Worm (Caenorhabditis elegans) whole organism, L2 larva: ENCODE data around the gene Y80D4G.2.

Experiments
- C34F6.9 ChIP-seq: fragments of 150-350 bp; optimal IDR thresholded peaks from 2 replicates; lab custom pipeline; 2014; ENCODE audit warnings: missing biosample characterization, missing genetic modification characterization
- F13H6.1 ChIP-seq: sonication (generic microtip); optimal IDR thresholded peaks from 2 replicates; lab custom pipeline; 2016; ENCODE audit warnings: missing genetic modification characterization, missing compliant biosample characterization
- Y55F3AM.14 ChIP-seq: fragments of 200-800 bp; sonication (Bioruptor generic); optimal IDR thresholded peaks from 2 replicates; lab custom pipeline; 2018; ENCODE audit warnings: mild to moderate bottlenecking, missing genetic modification characterization, missing compliant biosample characterization
- ZK546.5 ChIP-seq: sonication (generic microtip); optimal IDR thresholded peaks from 2 replicates; lab custom pipeline; 2017; ENCODE audit warnings: missing biosample characterization, missing genetic modification characterization
- aly-2 ChIP-seq: fragments of 150-350 bp; optimal IDR thresholded peaks from 2 replicates; lab custom pipeline; 2014; ENCODE audit warnings: missing biosample characterization, missing genetic modification characterization
- ama-1 ChIP-seq: fragments of 150-350 bp; optimal IDR thresholded peaks from 2 replicates; lab custom pipeline; 2018; ENCODE audit warnings: inconsistent platforms
- ceh-16 ChIP-seq: fragments of 150-350 bp; optimal IDR thresholded peaks from 2 replicates; lab custom pipeline; 2014; ENCODE audit warnings: missing biosample characterization, missing genetic modification characterization
- ceh-82 ChIP-seq: fragments of 150-350 bp; optimal IDR thresholded peaks from 2 replicates; lab custom pipeline; 2014; ENCODE audit warnings: missing biosample characterization, missing genetic modification characterization
- crh-2 ChIP-seq: sonication (generic microtip); optimal IDR thresholded peaks from 2 replicates; lab custom pipeline; 2017; ENCODE audit warnings: missing biosample characterization, missing genetic modification characterization
- dmd-4 ChIP-seq: sonication (generic microtip); optimal IDR thresholded peaks from 2 replicates; lab custom pipeline; 2017; ENCODE audit warnings: missing biosample characterization, missing genetic modification characterization
- egl-27 ChIP-seq: sonication (generic microtip); optimal IDR thresholded peaks from 3 replicates; lab custom pipeline; 2017; ENCODE audit warnings: missing biosample characterization, missing genetic modification reagents, missing genetic modification characterization
- elt-1 ChIP-seq: fragments of 150-350 bp; optimal IDR thresholded peaks from 2 replicates; lab custom pipeline; 2014; ENCODE audit warnings: missing biosample characterization, missing genetic modification characterization
- elt-3 ChIP-seq: sonication (generic microtip); optimal IDR thresholded peaks from 2 replicates; lab custom pipeline; 2017; ENCODE audit warnings: missing biosample characterization, missing genetic modification characterization
- lin-11 ChIP-seq: fragments of 150-350 bp; sonication (generic microtip); optimal IDR thresholded peaks from 2 replicates; lab custom pipeline; 2014; ENCODE audit warnings: missing biosample characterization, missing genetic modification characterization, inconsistent platforms, mixed read lengths
- lin-39 ChIP-seq: fragments of 150-350 bp; optimal IDR thresholded peaks from 2 replicates; lab custom pipeline; 2014; ENCODE audit warnings: missing biosample characterization, missing genetic modification reagents, missing genetic modification characterization
- lsy-2 ChIP-seq, 2 experiments: fragments of 150-350 bp in 1 of 2; sonication (generic microtip) in 1 of 2; optimal IDR thresholded peaks; 2 replicates each; lab custom pipeline; 2014 to 2017; ENCODE audit warnings: missing biosample characterization in 2 of 2, missing genetic modification characterization in 2 of 2
- mab-5 ChIP-seq: fragments of 150-350 bp; optimal IDR thresholded peaks from 2 replicates; lab custom pipeline; 2014; ENCODE audit warnings: missing biosample characterization, missing genetic modification characterization
- mbf-1 ChIP-seq: sonication (generic microtip); optimal IDR thresholded peaks from 2 replicates; lab custom pipeline; 2017; ENCODE audit warnings: missing biosample characterization, missing genetic modification characterization
- nhr-11 ChIP-seq: fragments of 150-350 bp; optimal IDR thresholded peaks from 2 replicates; lab custom pipeline; 2014; ENCODE audit warnings: missing biosample characterization, missing genetic modification characterization
- nhr-12 ChIP-seq: fragments of 150-350 bp; optimal IDR thresholded peaks from 2 replicates; lab custom pipeline; 2014; ENCODE audit warnings: missing biosample characterization, missing genetic modification characterization
- nhr-129 ChIP-seq: fragments of 150-350 bp; optimal IDR thresholded peaks from 2 replicates; lab custom pipeline; 2014; ENCODE audit warnings: missing biosample characterization, missing genetic modification characterization
- nhr-21 ChIP-seq: fragments of 150-350 bp; optimal IDR thresholded peaks from 2 replicates; lab custom pipeline; 2014; ENCODE audit warnings: missing biosample characterization, missing genetic modification characterization
- nhr-23 ChIP-seq: fragments of 150-350 bp; optimal IDR thresholded peaks from 2 replicates; lab custom pipeline; 2014; ENCODE audit warnings: missing biosample characterization, missing genetic modification reagents, missing genetic modification characterization
- nhr-6 ChIP-seq: fragments of 150-350 bp; optimal IDR thresholded peaks from 2 replicates; lab custom pipeline; 2014; ENCODE audit warnings: missing biosample characterization, missing genetic modification characterization
- nhr-77 ChIP-seq: fragments of 150-350 bp; optimal IDR thresholded peaks from 2 replicates; lab custom pipeline; 2014; ENCODE audit warnings: missing biosample characterization, missing genetic modification characterization
- peb-1 ChIP-seq: fragments of 150-350 bp; optimal IDR thresholded peaks from 2 replicates; lab custom pipeline; 2014; ENCODE audit warnings: missing biosample characterization, missing genetic modification characterization
- sem-4 ChIP-seq: fragments of 150-350 bp; optimal IDR thresholded peaks from 2 replicates; lab custom pipeline; 2014; ENCODE audit warnings: missing biosample characterization, missing genetic modification reagents, missing genetic modification characterization
- sma-9 ChIP-seq, 2 experiments: fragments of 150-350 bp in 1 of 2; sonication (generic microtip) in 1 of 2; optimal IDR thresholded peaks; 2 replicates each; lab custom pipeline; 2014 to 2016; ENCODE audit warnings: missing genetic modification characterization in 2 of 2, mild to moderate bottlenecking in 1 of 2, missing biosample characterization in 1 of 2, missing compliant biosample characterization in 1 of 2, missing genetic modification reagents in 1 of 2, moderate library complexity in 1 of 2
- snpc-4 ChIP-seq: fragments of 150-350 bp; optimal IDR thresholded peaks from 2 replicates; lab custom pipeline; 2014; ENCODE audit warnings: missing biosample characterization, missing genetic modification characterization
- unc-55 ChIP-seq: fragments of 150-350 bp; sonication (generic microtip); optimal IDR thresholded peaks from 3 replicates; lab custom pipeline; 2014; ENCODE audit warnings: missing biosample characterization, missing genetic modification reagents, missing genetic modification characterization
- unc-62 ChIP-seq: fragments of 150-350 bp; optimal IDR thresholded peaks from 2 replicates; lab custom pipeline; 2014; ENCODE audit warnings: missing biosample characterization, missing genetic modification reagents, missing genetic modification characterization
- zag-1 ChIP-seq: fragments of 150-350 bp; optimal IDR thresholded peaks from 2 replicates; lab custom pipeline; 2014; ENCODE audit warnings: missing biosample characterization, missing genetic modification characterization
- ztf-1 ChIP-seq: fragments of 200-800 bp; sonication (Bioruptor generic); conservative IDR thresholded peaks from 2 replicates; pipeline ENCODE4 v1.3.6; 2022; ENCODE audit warnings: missing genetic modification characterization, missing compliant biosample characterization
- ztf-11 ChIP-seq: sonication (generic microtip); optimal IDR thresholded peaks from 2 replicates; lab custom pipeline; 2017; ENCODE audit warnings: missing biosample characterization, missing genetic modification characterization
- ztf-4 ChIP-seq: fragments of 150-350 bp; optimal IDR thresholded peaks from 2 replicates; lab custom pipeline; 2014; ENCODE audit warnings: missing biosample characterization, missing genetic modification characterization

The Y80D4G.2 gene

DNA sequence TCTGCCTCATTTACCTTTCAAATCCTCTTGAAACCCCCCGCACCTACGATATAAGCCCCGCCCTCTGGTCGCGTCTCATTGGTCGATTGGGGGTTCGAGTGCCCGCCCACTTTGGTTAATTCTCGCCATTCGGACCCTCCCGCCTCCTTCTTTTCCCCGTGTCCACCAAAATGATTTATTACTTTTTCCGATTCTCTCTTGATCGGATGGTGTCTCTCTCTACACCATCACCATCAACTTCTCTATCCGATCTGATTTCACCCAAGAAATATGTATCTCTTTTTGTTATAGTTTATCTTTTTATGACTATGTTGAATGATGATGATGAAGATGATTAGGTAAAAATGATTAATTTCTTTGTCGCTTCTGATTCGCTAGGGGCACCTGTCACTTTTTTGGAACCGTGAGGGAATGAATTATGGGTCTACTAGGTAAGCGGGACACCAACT, 39.7 kb downstream of the Y80D4G.2 start (continued):
- TF ChIP-seq ZK546.5 (tag; lab: Kevin White, UChicago) (no peak), peb-1 (tag; lab: Kevin White, UChicago) (no peak), aly-2 (no peak), nhr-11 (tag; lab: Kevin White, UChicago) (no peak), C34F6.9 (tag; lab: Kevin White, UChicago) (no peak)

DNA sequence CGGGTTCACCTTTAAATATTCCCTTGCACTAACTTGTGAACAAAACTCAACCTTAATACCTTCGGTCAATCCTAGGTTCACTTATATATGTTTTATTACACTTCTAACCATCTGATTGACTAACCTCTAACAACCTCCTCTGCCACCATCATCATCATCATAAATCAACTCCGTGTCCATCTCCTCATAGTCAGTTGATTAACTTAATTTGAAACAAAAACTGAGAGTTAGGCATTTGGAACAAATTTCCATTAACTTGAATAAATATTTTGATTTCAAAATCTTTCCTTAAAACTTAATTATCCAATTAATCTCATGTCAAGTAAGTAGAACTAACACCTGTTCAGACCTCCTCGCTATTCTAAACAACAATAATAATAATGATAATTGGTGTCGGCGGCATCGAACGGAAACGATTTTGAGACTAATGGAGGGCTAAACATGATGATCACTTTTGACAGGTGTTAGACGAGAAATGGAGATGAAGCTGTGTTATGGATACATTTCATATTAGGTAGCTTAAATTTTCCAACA, 40.6 kb downstream of the Y80D4G.2 start:
- TF ChIP-seq nhr-12 (no peak), snpc-4 (tag; lab: Kevin White, UChicago) (no peak), sma-9 (GFP tag; optimal IDR thresholded peaks at IDR 0.05; lab: Kevin White, UChicago) (no peak), sma-9 (tag; optimal IDR thresholded peaks at IDR 0.05; lab: Kevin White, UChicago) (no peak), ama-1 (lab: Kevin White, UChicago) (no peak), mab-5 (no peak), mbf-1 (tag; lab: Kevin White, UChicago) (no peak), elt-1 (no peak), egl-27 (tag; lab: Kevin White, UChicago) (no peak), unc-62 (GFP tag; lab: Kevin White, UChicago) (no peak), crh-2 (tag; lab: Kevin White, UChicago) (no peak), lin-11 (no peak), Y55F3AM.14 (GFP tag; lab: Kevin White, UChicago) (no peak), C34F6.9 (tag; lab: Kevin White, UChicago) (no peak), nhr-129 (tag; lab: Kevin White, UChicago) (no peak), elt-3 (tag; lab: Kevin White, UChicago) (no peak), F13H6.1 (tag; lab: Kevin White, UChicago) (no peak), nhr-23 (tag; lab: Kevin White, UChicago) (no peak), dmd-4 (tag; lab: Kevin White, UChicago) (no peak), unc-55 (GFP tag; lab: Kevin White, UChicago) (no peak), nhr-77 (tag; lab: Kevin White, UChicago) (no peak)
- TF ChIP-seq, all 48 proteins: peak for 0

DNA sequence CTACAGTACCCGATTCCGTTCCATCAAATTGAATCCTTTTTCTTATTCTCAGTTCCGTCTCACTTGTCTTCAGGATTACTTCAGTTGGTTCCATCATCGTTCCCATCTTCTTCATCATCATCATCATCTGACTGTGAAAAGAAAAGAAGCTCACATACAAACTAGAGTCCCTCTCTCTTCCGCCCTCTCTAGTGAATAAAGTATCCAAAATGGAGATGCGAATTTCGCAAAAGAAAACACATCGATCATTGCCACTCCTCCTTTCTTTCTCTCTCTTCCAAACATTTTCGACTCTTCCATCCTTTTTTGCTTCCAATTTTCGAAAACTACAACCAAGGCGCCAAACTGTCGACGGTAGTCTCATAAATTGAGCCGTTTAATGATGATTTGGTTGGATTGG, 41.5 kb downstream of the Y80D4G.2 start:
- TF ChIP-seq unc-55 (GFP tag; lab: Kevin White, UChicago) (peak; percentile 81), mbf-1 (tag; lab: Kevin White, UChicago) (no peak), lsy-2 (tag; optimal IDR thresholded peaks at IDR 0.05; lab: Kevin White, UChicago) (peak; percentile 10 to 54), mab-5 (peak; percentile 69), unc-62 (GFP tag; lab: Kevin White, UChicago) (no peak), nhr-21 (tag; lab: Kevin White, UChicago) (no peak), nhr-6 (tag; lab: Kevin White, UChicago) (no peak)
- TF ChIP-seq, all 48 proteins: peak for 3

DNA sequence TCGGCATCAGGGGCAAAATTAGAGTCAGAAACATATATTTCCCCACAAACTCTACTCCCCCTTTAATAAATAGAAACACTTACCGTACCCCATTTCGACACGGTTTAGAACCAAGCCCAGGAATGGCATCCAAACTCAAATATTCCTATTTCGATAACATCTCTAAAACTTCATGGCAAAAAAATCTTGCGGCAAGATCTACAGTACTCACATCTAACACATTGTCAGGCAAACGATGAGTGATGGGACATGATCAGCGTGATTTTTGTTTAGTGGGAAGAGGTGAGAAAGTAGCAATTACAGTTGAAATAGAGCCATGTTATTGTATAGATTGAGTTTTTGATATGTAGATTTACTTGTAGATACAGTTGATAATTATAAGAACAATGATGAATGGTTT, 43.4 kb downstream of the Y80D4G.2 start:
- no peak for TF ChIP-seq mab-5
- no peak for TF ChIP-seq ceh-82 (tag; lab: Kevin White, UChicago)
- no peak for TF ChIP-seq ztf-1
- TF ChIP-seq peb-1 (tag; lab: Kevin White, UChicago) = no peak
- TF ChIP-seq lin-39 = no peak
- TF ChIP-seq crh-2 (tag; lab: Kevin White, UChicago) = no peak
- TF ChIP-seq sma-9 (GFP tag; optimal IDR thresholded peaks at IDR 0.05; lab: Kevin White, UChicago) = no peak
- TF ChIP-seq sma-9 (tag; optimal IDR thresholded peaks at IDR 0.05; lab: Kevin White, UChicago) = no peak
- TF ChIP-seq lsy-2 (tag; optimal IDR thresholded peaks at IDR 0.05; lab: Kevin White, UChicago) = peak in 1 of 2 experiments; percentile 15
- no peak for TF ChIP-seq nhr-129 (tag; lab: Kevin White, UChicago)
- peak; percentile 94 for TF ChIP-seq ceh-16 (tag; lab: Kevin White, UChicago)
- TF ChIP-seq nhr-6 (tag; lab: Kevin White, UChicago) = no peak
- TF ChIP-seq zag-1 (tag; lab: Kevin White, UChicago) = no peak

DNA sequence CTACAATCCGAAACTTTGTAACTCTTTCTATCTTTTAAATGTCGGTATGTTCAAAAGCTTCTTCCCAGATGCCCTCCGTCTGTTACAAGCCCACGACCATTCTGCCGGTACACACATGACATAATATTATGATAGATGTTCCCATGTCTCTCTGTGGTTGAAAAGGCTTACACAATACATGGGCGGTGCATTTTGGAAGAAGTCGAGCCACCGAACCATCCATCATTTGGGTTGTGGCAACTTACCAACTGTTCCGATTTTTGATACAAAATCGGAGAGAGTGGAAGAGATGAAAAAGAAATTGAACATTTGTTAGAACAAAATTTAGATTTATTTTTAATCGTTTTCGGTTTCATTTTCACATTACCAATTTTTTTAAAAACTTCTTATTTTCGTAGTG, 45.4 kb downstream of the Y80D4G.2 start:
- peak in 1 of 2 experiments; percentile 44 for TF ChIP-seq lsy-2 (tag; optimal IDR thresholded peaks at IDR 0.05; lab: Kevin White, UChicago)
- no peak for TF ChIP-seq ztf-4 (tag; lab: Kevin White, UChicago)
- no peak for TF ChIP-seq elt-3 (tag; lab: Kevin White, UChicago)
- peak; percentile 50 for TF ChIP-seq F13H6.1 (tag; lab: Kevin White, UChicago)
- peak; percentile 12 for TF ChIP-seq unc-55 (GFP tag; lab: Kevin White, UChicago)
- TF ChIP-seq sem-4 (tag; lab: Kevin White, UChicago) = peak; percentile 1
- peak; percentile 74 for TF ChIP-seq mab-5
- no peak for TF ChIP-seq ztf-11
